Worm (Caenorhabditis elegans) whole organism, late embryonic: ENCODE data around the gene srm-2.

Experiments used
- F13H6.1 ChIP-seq: sonication (generic microtip); optimal IDR thresholded peaks from 2 replicates; lab custom pipeline; 2016; ENCODE audit warnings: missing genetic modification characterization, missing compliant biosample characterization
- Y22D7AL.16 ChIP-seq: sonication (generic microtip); optimal IDR thresholded peaks from 2 replicates; lab custom pipeline; 2016; ENCODE audit warnings: missing genetic modification characterization, missing compliant biosample characterization
- ahr-1 ChIP-seq: sonication (generic microtip); optimal IDR thresholded peaks from 2 replicates; lab custom pipeline; 2016; ENCODE audit warnings: missing genetic modification characterization, missing compliant biosample characterization
- ama-1 ChIP-seq: fragments of 150-350 bp; optimal IDR thresholded peaks from 2 replicates; lab custom pipeline; 2014
- ceh-30 ChIP-seq: fragments of 150-350 bp; optimal IDR thresholded peaks from 2 replicates; lab custom pipeline; 2014; ENCODE audit warnings: missing biosample characterization, missing genetic modification characterization
- ceh-34 ChIP-seq: sonication (generic microtip); optimal IDR thresholded peaks from 2 replicates; lab custom pipeline; 2016; ENCODE audit warnings: mild to moderate bottlenecking, missing genetic modification characterization, missing compliant biosample characterization
- ceh-45 ChIP-seq: fragments of 200-800 bp; sonication (Bioruptor generic); IDR thresholded peaks from 2 replicates; pipeline ENCODE4 v1.3.6; 2022; ENCODE audit warnings: missing genetic modification reagents, missing genetic modification characterization, missing compliant biosample characterization
- ceh-48 ChIP-seq: sonication (generic microtip); optimal IDR thresholded peaks from 2 replicates; lab custom pipeline; 2016; ENCODE audit warnings: missing genetic modification characterization, inconsistent platforms, missing compliant biosample characterization
- ceh-9 ChIP-seq: sonication (generic microtip); optimal IDR thresholded peaks from 2 replicates; lab custom pipeline; 2016; ENCODE audit warnings: mild to moderate bottlenecking, missing genetic modification characterization, inconsistent platforms, missing compliant biosample characterization
- che-1 ChIP-seq: sonication (generic microtip); optimal IDR thresholded peaks from 2 replicates; lab custom pipeline; 2016; ENCODE audit warnings: mild to moderate bottlenecking, missing genetic modification characterization, missing compliant biosample characterization
- dmd-4 ChIP-seq: sonication (generic microtip); optimal IDR thresholded peaks from 2 replicates; lab custom pipeline; 2016; ENCODE audit warnings: borderline replicate concordance, missing genetic modification characterization, missing compliant biosample characterization
- elt-2 ChIP-seq: sonication (generic microtip); optimal IDR thresholded peaks from 2 replicates; lab custom pipeline; 2016; ENCODE audit warnings: missing genetic modification reagents, missing genetic modification characterization, missing compliant biosample characterization
- fax-1 ChIP-seq: sonication (generic microtip); optimal IDR thresholded peaks from 2 replicates; lab custom pipeline; 2016; ENCODE audit warnings: missing genotype, missing genetic modification characterization, missing compliant biosample characterization
- fkh-10 ChIP-seq: fragments of 150-350 bp; optimal IDR thresholded peaks from 2 replicates; lab custom pipeline; 2014; ENCODE audit warnings: missing biosample characterization, missing genetic modification reagents, missing genetic modification characterization
- fkh-6 ChIP-seq: sonication (generic microtip); optimal IDR thresholded peaks from 2 replicates; lab custom pipeline; 2016; ENCODE audit warnings: missing genetic modification characterization, missing compliant biosample characterization
- gmeb-2 ChIP-seq: sonication (generic microtip); optimal IDR thresholded peaks from 2 replicates; lab custom pipeline; 2016; ENCODE audit warnings: missing genetic modification characterization, inconsistent platforms, missing compliant biosample characterization
- hlh-13 ChIP-seq: fragments of 200-800 bp; sonication (Bioruptor generic); optimal IDR thresholded peaks from 2 replicates; lab custom pipeline; 2018; ENCODE audit warnings: mild to moderate bottlenecking, missing genetic modification characterization, missing compliant biosample characterization
- hlh-15 ChIP-seq: sonication (generic microtip); optimal IDR thresholded peaks from 2 replicates; lab custom pipeline; 2016; ENCODE audit warnings: missing genetic modification characterization, missing compliant biosample characterization
- hlh-8 ChIP-seq: sonication (generic microtip); optimal IDR thresholded peaks from 2 replicates; lab custom pipeline; 2016; ENCODE audit warnings: missing genotype, missing genetic modification characterization, missing compliant biosample characterization
- lin-11 ChIP-seq: fragments of 200-800 bp; sonication (Bioruptor generic); optimal IDR thresholded peaks from 2 replicates; lab custom pipeline; 2018; ENCODE audit warnings: mild to moderate bottlenecking, missing genetic modification characterization, missing compliant biosample characterization
- mec-3 ChIP-seq: sonication (generic microtip); optimal IDR thresholded peaks from 2 replicates; lab custom pipeline; 2016; ENCODE audit warnings: borderline replicate concordance, missing genetic modification characterization, missing compliant biosample characterization
- nhr-11 ChIP-seq: fragments of 150-350 bp; optimal IDR thresholded peaks from 2 replicates; lab custom pipeline; 2014; ENCODE audit warnings: missing biosample characterization, missing genetic modification characterization
- odd-2 ChIP-seq: sonication (generic microtip); optimal IDR thresholded peaks from 2 replicates; lab custom pipeline; 2017; ENCODE audit warnings: antibody characterized with exemption, mild to moderate bottlenecking, missing genetic modification characterization, missing compliant biosample characterization
- pat-9 ChIP-seq: fragments of 200-800 bp; sonication (Bioruptor generic); optimal IDR thresholded peaks from 2 replicates; lab custom pipeline; 2018; ENCODE audit warnings: mild to moderate bottlenecking, missing genetic modification characterization, moderate library complexity, missing compliant biosample characterization
- pax-1 ChIP-seq: fragments of 150-350 bp; optimal IDR thresholded peaks from 2 replicates; lab custom pipeline; 2014; ENCODE audit warnings: missing biosample characterization, missing genetic modification characterization
- pha-2 ChIP-seq: sonication (generic microtip); optimal IDR thresholded peaks from 2 replicates; lab custom pipeline; 2017; ENCODE audit warnings: mild to moderate bottlenecking, missing genetic modification characterization, missing compliant biosample characterization
- pha-4 ChIP-seq: fragments of 150-350 bp; optimal IDR thresholded peaks from 2 replicates; lab custom pipeline; 2018; ENCODE audit warnings: missing biosample characterization, missing genetic modification reagents, missing genetic modification characterization
- rnt-1 ChIP-seq: sonication (generic microtip); optimal IDR thresholded peaks from 2 replicates; lab custom pipeline; 2016; ENCODE audit warnings: missing genetic modification characterization, missing compliant biosample characterization
- sox-2 ChIP-seq: fragments of 200-800 bp; sonication (Bioruptor generic); IDR thresholded peaks from 2 replicates; pipeline ENCODE4 v1.3.6; 2022; ENCODE audit warnings: missing genetic modification reagents, missing genetic modification characterization, missing compliant biosample characterization
- syd-9 ChIP-seq: sonication (generic microtip); optimal IDR thresholded peaks from 2 replicates; lab custom pipeline; 2016; ENCODE audit warnings: mild to moderate bottlenecking, missing genetic modification characterization, moderate library complexity, missing compliant biosample characterization
- tbx-2 ChIP-seq: sonication (generic microtip); optimal IDR thresholded peaks from 2 replicates; lab custom pipeline; 2016; ENCODE audit warnings: missing genetic modification characterization, missing compliant biosample characterization
- tbx-7 ChIP-seq: sonication (generic microtip); optimal IDR thresholded peaks from 2 replicates; lab custom pipeline; 2016; ENCODE audit warnings: missing genotype, missing genetic modification characterization, missing compliant biosample characterization
- unc-3 ChIP-seq, 2 experiments: fragments of 200-800 bp in 1 of 2; sonication (Bioruptor generic) in 1 of 2; sonication (generic microtip) in 1 of 2; conservative IDR thresholded peaks in 1 of 2; optimal IDR thresholded peaks in 1 of 2; 2 replicates each; pipeline versions ENCODE4 v1.3.6 to Lab custom; 2016 to 2022; ENCODE audit warnings: missing compliant biosample characterization in 2 of 2, missing genetic modification characterization in 2 of 2, missing genetic modification reagents in 1 of 2
- unc-42 ChIP-seq: sonication (generic microtip); optimal IDR thresholded peaks from 2 replicates; lab custom pipeline; 2016; ENCODE audit warnings: missing genotype, missing genetic modification characterization, missing compliant biosample characterization
- unc-55 ChIP-seq: sonication (generic microtip); optimal IDR thresholded peaks from 2 replicates; lab custom pipeline; 2017; ENCODE audit warnings: missing biosample characterization, missing genetic modification reagents, missing genetic modification characterization
- unc-86 ChIP-seq: sonication (generic microtip); optimal IDR thresholded peaks from 2 replicates; lab custom pipeline; 2016; ENCODE audit warnings: missing genetic modification characterization, missing compliant biosample characterization
- zip-5 ChIP-seq: sonication (generic microtip); optimal IDR thresholded peaks from 2 replicates; lab custom pipeline; 2016; ENCODE audit warnings: missing genetic modification characterization, missing compliant biosample characterization

Gene srm-2

ce11 chrIV:4983746-4984145, 24.7 kb upstream of the srm-2 start, which contains the start of gene clec-176:
TSS of gene clec-176 (plus strand) at chrIV:4984046.
- TF ChIP-seq ceh-45 (GFP tag; lab: Robert Waterston, UW): no peak
- TF ChIP-seq nhr-11: no peak
- no peak for TF ChIP-seq ahr-1
- TF ChIP-seq zip-5 (tag; lab: Kevin White, UChicago): no peak
- TF ChIP-seq hlh-13 (GFP tag; lab: Kevin White, UChicago): no peak
- no peak for TF ChIP-seq pat-9 (tag; lab: Kevin White, UChicago)
- no peak for TF ChIP-seq ceh-30
- TF ChIP-seq Y22D7AL.16: no peak
- no peak for TF ChIP-seq ceh-34
- no peak for TF ChIP-seq mec-3 (tag; lab: Kevin White, UChicago)
- TF ChIP-seq pha-2 (tag; lab: Kevin White, UChicago): no peak
- TF ChIP-seq lin-11: no peak
- TF ChIP-seq elt-2 (tag; lab: Kevin White, UChicago): no peak
- no peak for TF ChIP-seq che-1 (tag; lab: Kevin White, UChicago)
- TF ChIP-seq F13H6.1 (tag; lab: Kevin White, UChicago): no peak
- TF ChIP-seq pha-4 (tag; lab: Kevin White, UChicago): no peak
- no peak for TF ChIP-seq tbx-2
- TF ChIP-seq ama-1 (lab: Kevin White, UChicago): no peak

ce11 chrIV:4986246-4986645, 22.2 kb upstream of the srm-2 start, which contains the start of gene clec-177:
TSS of gene clec-177 (plus strand) at chrIV:4986546.
- no peak for TF ChIP-seq mec-3 (tag; lab: Kevin White, UChicago)

ce11 chrIV:4988531-4988930, 19.9 kb upstream of the srm-2 start, which contains the start of gene E03H12.7:
TSS of gene E03H12.7 (minus strand) at chrIV:4988631.
- TF ChIP-seq unc-55 (no peak), pha-4 (tag; lab: Kevin White, UChicago) (no peak), fkh-6 (tag; lab: Kevin White, UChicago) (no peak), unc-86 (tag; lab: Kevin White, UChicago) (no peak), sox-2 (GFP tag; lab: Robert Waterston, UW) (no peak)
- TF ChIP-seq, all 69 proteins: peak for 0

ce11 chrIV:4992089-4992488, 16.4 kb upstream of the srm-2 start, which contains the start of gene str-162:
TSS of gene str-162 (plus strand) at chrIV:4992389.
- TF ChIP-seq gmeb-2: no peak
- no peak for TF ChIP-seq ahr-1
- no peak for TF ChIP-seq pax-1 (tag; lab: Kevin White, UChicago)
- TF ChIP-seq dmd-4 (tag; lab: Kevin White, UChicago): no peak

ce11 chrIV:4993128-4993527, 15.3 kb upstream of the srm-2 start:
- TF ChIP-seq pha-4 (tag; lab: Kevin White, UChicago): no peak
- no peak for TF ChIP-seq sox-2 (GFP tag; lab: Robert Waterston, UW)
- no peak for TF ChIP-seq fkh-10 (GFP tag; lab: Kevin White, UChicago)
- TF ChIP-seq syd-9 (tag; lab: Kevin White, UChicago): no peak
- no peak for TF ChIP-seq pat-9 (tag; lab: Kevin White, UChicago)
- no peak for TF ChIP-seq ceh-34
- TF ChIP-seq rnt-1 (tag; lab: Kevin White, UChicago): no peak
- TF ChIP-seq ceh-9 (tag; lab: Kevin White, UChicago): no peak
- TF ChIP-seq ceh-30: no peak
- TF ChIP-seq tbx-7: no peak
- no peak for TF ChIP-seq odd-2
- no peak for TF ChIP-seq unc-42
- TF ChIP-seq hlh-15 (tag; lab: Kevin White, UChicago): no peak
- TF ChIP-seq ceh-45 (GFP tag; lab: Robert Waterston, UW): no peak
- TF ChIP-seq nhr-11: no peak
- no peak for TF ChIP-seq pax-1 (tag; lab: Kevin White, UChicago)

- TF ChIP-seq rnt-1 (tag; lab: Kevin White, UChicago) (no peak), ceh-48 (no peak), hlh-15 (tag; lab: Kevin White, UChicago) (no peak), hlh-8 (no peak), tbx-7 (no peak), unc-3 (GFP tag; conservative IDR thresholded peaks at IDR 0.05; lab: Robert Waterston, UW) (no peak), unc-3 (tag; optimal IDR thresholded peaks at IDR 0.05; lab: Kevin White, UChicago) (no peak), pha-4 (tag; lab: Kevin White, UChicago) (no peak), fax-1 (tag; lab: Kevin White, UChicago) (no peak)
Measured at ce11 chrIV:4995842-4996241, 12.6 kb upstream of the srm-2 start, which contains the start of gene ssq-2. TSS of gene ssq-2 (plus strand) at chrIV:4996142.
